Worm (Caenorhabditis elegans): ENCODE measurements around the gene lon-2.

Gene lon-2

DNA sequence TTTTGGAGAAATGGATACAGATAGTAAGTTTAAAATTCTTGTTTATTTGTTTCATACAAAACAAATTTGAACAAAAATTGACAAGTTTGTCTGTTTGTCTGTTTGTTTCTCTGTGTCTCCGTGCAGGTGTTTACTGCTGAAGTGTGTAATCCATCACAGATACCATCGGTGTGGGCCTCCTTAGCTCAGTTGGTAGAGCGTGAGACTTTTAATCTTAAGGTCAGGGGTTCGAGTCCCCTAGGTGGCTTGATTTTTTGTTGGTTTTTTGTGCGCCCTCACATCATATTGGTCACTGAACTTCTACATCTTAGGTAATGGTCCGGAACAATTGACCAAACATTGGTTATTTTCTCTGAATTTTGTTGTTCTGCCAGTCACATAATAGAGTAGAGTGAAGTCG lies 40.1 kb upstream of the lon-2 start (continued):
- TF ChIP-seq aptf-3 (GFP tag; IDR thresholded peaks at IDR 0.05) (no peak), attf-3 (GFP tag; conservative IDR thresholded peaks at IDR 0.05) (no peak), B0336.3 (GFP tag; IDR thresholded peaks at IDR 0.05) (no peak), zim-3 (tag; optimal IDR thresholded peaks at IDR 0.05) (peak; percentile 66), atf-7 (tag; optimal IDR thresholded peaks at IDR 0.05) (peak; percentile 61), let-526 (GFP tag; IDR thresholded peaks at IDR 0.05) (0 out of 2 replicates have a peak, but pooled peaks have one; percentile 15), K11D2.4 (GFP tag; IDR thresholded peaks at IDR 0.05) (peak; percentile 45; the same call in 1 of the 2 replicates), ztf-28 (GFP tag; IDR thresholded peaks at IDR 0.05) (peak; percentile 52; the same call in 1 of the 2 replicates), cebp-2 (GFP tag; IDR thresholded peaks at IDR 0.05) (no peak), lag-1 (GFP tag; IDR thresholded peaks at IDR 0.05) (no peak), let-607 (tag; optimal IDR thresholded peaks at IDR 0.05) (peak; percentile 18 to 22), ama-1 (optimal IDR thresholded peaks at IDR 0.05) (no peak), ama-1 (GFP tag; optimal IDR thresholded peaks at IDR 0.05) (peak; percentile 30 to 76), repo-1 (tag; optimal IDR thresholded peaks at IDR 0.05) (peak; percentile 40), F39B2.1 (GFP tag; IDR thresholded peaks at IDR 0.05) (no peak), C17E4.6 (GFP tag; IDR thresholded peaks at IDR 0.05) (0 out of 2 replicates have a peak, but pooled peaks have one; percentile 31), madf-6 (GFP tag; IDR thresholded peaks at IDR 0.05) (no peak), K12H6.12 (tag; optimal IDR thresholded peaks at IDR 0.05) (peak; percentile 20), ztf-22 (GFP tag; optimal IDR thresholded peaks at IDR 0.05) (no peak), ceh-27 (GFP tag; optimal IDR thresholded peaks at IDR 0.05) (peak; percentile 57), pbrm-1 (GFP tag; IDR thresholded peaks at IDR 0.05) (peak; percentile 88), ztf-18 (tag; optimal IDR thresholded peaks at IDR 0.05) (peak; percentile 53)

DNA sequence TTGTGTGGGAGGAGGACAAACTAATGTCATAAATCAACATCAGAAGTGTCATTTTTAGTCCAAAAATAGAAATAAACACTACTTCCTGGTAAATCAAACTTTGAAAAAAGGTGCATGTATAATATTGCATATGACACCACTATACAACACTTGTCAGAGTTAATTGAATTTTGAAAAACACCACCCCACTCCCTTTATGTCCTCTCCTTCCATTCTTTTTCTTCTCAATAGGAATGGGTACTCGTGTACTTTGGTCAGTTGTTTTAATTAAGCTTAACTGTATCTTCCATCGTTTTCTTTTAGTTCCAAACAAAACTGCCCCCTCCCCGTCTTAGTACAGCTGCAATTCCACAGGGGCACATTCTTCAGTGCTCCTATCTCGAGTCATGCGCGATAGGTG lies 38.6 kb upstream of the lon-2 start:
- TF ChIP-seq nhr-80 (tag; optimal IDR thresholded peaks at IDR 0.05) = no peak
- no peak for TF ChIP-seq nfyb-1 (GFP tag; IDR thresholded peaks at IDR 0.05)
- TF ChIP-seq hlh-26 (GFP tag; conservative IDR thresholded peaks at IDR 0.05) = no peak

DNA sequence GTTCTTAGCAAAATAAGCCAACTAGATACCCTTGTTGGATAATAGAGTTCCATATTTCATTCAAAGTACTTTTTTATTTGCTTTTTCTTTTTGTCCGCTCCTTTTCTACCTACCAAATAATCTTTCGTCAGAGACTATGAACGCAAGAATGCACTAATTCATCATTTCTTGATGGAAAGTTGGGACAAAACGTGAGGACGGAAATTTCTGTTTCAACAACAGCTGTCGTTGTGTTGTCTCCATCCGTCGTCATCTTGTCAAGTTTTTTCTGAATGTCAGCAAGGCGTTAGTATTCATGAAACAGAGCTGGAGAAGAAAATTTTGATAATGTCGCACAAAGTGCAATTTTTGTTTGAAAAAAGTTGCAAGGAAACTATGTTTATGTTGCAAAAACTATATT lies 35.9 kb upstream of the lon-2 start:
- TF ChIP-seq lin-54 (GFP tag; optimal IDR thresholded peaks at IDR 0.05) (no peak), let-526 (GFP tag; IDR thresholded peaks at IDR 0.05) (no peak), F33H1.4 (GFP tag; IDR thresholded peaks at IDR 0.05) (no peak), tbx-9 (tag; optimal IDR thresholded peaks at IDR 0.05; ENCODE audit: borderline replicate concordance) (no peak), cebp-1 (GFP tag; IDR thresholded peaks at IDR 0.05) (no peak), cebp-1 (tag; optimal IDR thresholded peaks at IDR 0.05) (no peak), K12H6.12 (tag; optimal IDR thresholded peaks at IDR 0.05) (no peak)

DNA sequence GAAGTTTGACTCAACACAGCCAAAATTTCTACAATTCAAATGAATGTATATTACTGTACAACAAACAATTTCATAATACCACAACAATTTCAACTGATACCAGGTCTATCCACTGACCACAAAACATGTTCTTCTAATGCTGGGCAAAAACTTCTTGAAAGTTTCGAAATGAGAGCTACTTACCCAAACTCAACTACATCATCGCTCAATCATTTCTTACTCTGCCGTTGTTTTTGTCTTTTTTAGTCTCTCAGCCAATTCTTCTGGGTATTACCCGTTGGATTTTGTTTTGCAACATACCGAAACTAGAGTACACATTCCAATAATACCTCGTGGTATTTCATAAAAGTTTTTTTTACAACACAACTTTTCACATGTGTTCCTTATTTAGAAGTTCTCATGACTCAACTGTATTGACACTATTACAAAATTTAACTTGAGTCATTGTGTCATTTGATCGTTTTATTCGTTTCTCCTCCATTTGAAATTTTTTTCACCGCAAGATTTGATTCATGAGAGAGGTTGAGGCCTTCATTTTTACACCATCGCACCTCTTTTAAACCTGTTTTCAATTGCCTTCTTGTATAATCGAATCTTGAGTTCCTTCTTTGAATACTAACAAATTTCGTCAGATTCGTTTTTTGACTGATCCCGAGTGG lies 34.4 kb upstream of the lon-2 start, which contains the start of gene F43C9.2:
TSS of gene F43C9.2 (plus strand) at position 497 of the 659 bp plus-strand sequence.
- TF ChIP-seq nfyb-1 (GFP tag; IDR thresholded peaks at IDR 0.05) = no peak
- TF ChIP-seq F57C9.4 (tag; optimal IDR thresholded peaks at IDR 0.05) = no peak
- no peak for TF ChIP-seq C06A6.2 (GFP tag; conservative IDR thresholded peaks at IDR 0.05)

DNA sequence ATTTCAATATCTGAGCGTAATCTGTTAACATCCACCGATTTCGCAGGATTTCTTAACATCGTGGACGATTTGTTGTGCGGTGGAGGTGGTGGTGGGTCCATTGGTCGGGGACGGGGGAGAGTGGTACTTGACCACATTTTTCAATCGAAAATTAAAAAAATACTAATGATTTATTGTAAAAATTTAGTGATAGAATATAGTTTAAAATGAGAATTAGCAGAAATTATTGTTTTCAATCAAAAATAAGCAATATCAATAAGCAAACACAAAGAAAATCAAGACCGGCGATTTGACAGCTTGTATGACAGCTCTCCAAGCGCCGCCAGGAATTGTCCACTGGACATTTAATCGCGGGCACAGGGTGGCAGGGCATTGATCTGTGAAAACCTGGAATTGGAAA lies 33.3 kb upstream of the lon-2 start, which contains the start of gene hum-10:
TSS of gene hum-10 (minus strand) at position 101 of the 400 bp plus-strand sequence.
- TF ChIP-seq F22D6.2 (tag; optimal IDR thresholded peaks at IDR 0.05) = no peak
- no peak for TF ChIP-seq F23B12.7 (tag; optimal IDR thresholded peaks at IDR 0.05; ENCODE audit: insufficient read depth)
- no peak for TF ChIP-seq ztf-3 (GFP tag; optimal IDR thresholded peaks at IDR 0.05)

Measured in whole organism, young adult.